Worm (Caenorhabditis elegans) whole organism, L2 larva: ENCODE measurements around the gene F54B11.7.

Experiments
- ceh-16 ChIP-seq: fragments of 150-350 bp; optimal IDR thresholded peaks from 2 replicates; lab custom pipeline; 2014; ENCODE audit warnings: missing biosample characterization, missing genetic modification characterization
- ceh-82 ChIP-seq: fragments of 150-350 bp; optimal IDR thresholded peaks from 2 replicates; lab custom pipeline; 2014; ENCODE audit warnings: missing biosample characterization, missing genetic modification characterization
- egl-27 ChIP-seq: sonication (generic microtip); optimal IDR thresholded peaks from 3 replicates; lab custom pipeline; 2017; ENCODE audit warnings: missing biosample characterization, missing genetic modification reagents, missing genetic modification characterization
- elt-3 ChIP-seq: sonication (generic microtip); optimal IDR thresholded peaks from 2 replicates; lab custom pipeline; 2017; ENCODE audit warnings: missing biosample characterization, missing genetic modification characterization
- lin-11 ChIP-seq: fragments of 150-350 bp; sonication (generic microtip); optimal IDR thresholded peaks from 2 replicates; lab custom pipeline; 2014; ENCODE audit warnings: missing biosample characterization, missing genetic modification characterization, inconsistent platforms, mixed read lengths
- lsy-2 ChIP-seq, 2 experiments: fragments of 150-350 bp in 1 of 2; sonication (generic microtip) in 1 of 2; optimal IDR thresholded peaks; 2 replicates each; lab custom pipeline; 2014 to 2017; ENCODE audit warnings: missing biosample characterization in 2 of 2, missing genetic modification characterization in 2 of 2
- nhr-11 ChIP-seq: fragments of 150-350 bp; optimal IDR thresholded peaks from 2 replicates; lab custom pipeline; 2014; ENCODE audit warnings: missing biosample characterization, missing genetic modification characterization
- sma-9 ChIP-seq, 2 experiments: fragments of 150-350 bp in 1 of 2; sonication (generic microtip) in 1 of 2; optimal IDR thresholded peaks; 2 replicates each; lab custom pipeline; 2014 to 2016; ENCODE audit warnings: missing genetic modification characterization in 2 of 2, mild to moderate bottlenecking in 1 of 2, missing biosample characterization in 1 of 2, missing compliant biosample characterization in 1 of 2, missing genetic modification reagents in 1 of 2, moderate library complexity in 1 of 2
- snpc-4 ChIP-seq: fragments of 150-350 bp; optimal IDR thresholded peaks from 2 replicates; lab custom pipeline; 2014; ENCODE audit warnings: missing biosample characterization, missing genetic modification characterization
- unc-55 ChIP-seq: fragments of 150-350 bp; sonication (generic microtip); optimal IDR thresholded peaks from 3 replicates; lab custom pipeline; 2014; ENCODE audit warnings: missing biosample characterization, missing genetic modification reagents, missing genetic modification characterization
- zag-1 ChIP-seq: fragments of 150-350 bp; optimal IDR thresholded peaks from 2 replicates; lab custom pipeline; 2014; ENCODE audit warnings: missing biosample characterization, missing genetic modification characterization
- ztf-11 ChIP-seq: sonication (generic microtip); optimal IDR thresholded peaks from 2 replicates; lab custom pipeline; 2017; ENCODE audit warnings: missing biosample characterization, missing genetic modification characterization

ce11 chrX:13650799-13651198, 50.6 kb downstream of the F54B11.7 start, which contains the start of gene C40C9.4:
- TF ChIP-seq ztf-11 (no peak), ceh-82 (tag; lab: Kevin White, UChicago) (no peak), nhr-11 (no peak), ceh-16 (tag; lab: Kevin White, UChicago) (no peak), snpc-4 (tag; lab: Kevin White, UChicago) (no peak), sma-9 (GFP tag; optimal IDR thresholded peaks at IDR 0.05; lab: Kevin White, UChicago) (no peak), sma-9 (tag; optimal IDR thresholded peaks at IDR 0.05; lab: Kevin White, UChicago) (no peak), elt-3 (tag; lab: Kevin White, UChicago) (no peak), zag-1 (no peak), lsy-2 (tag; optimal IDR thresholded peaks at IDR 0.05; lab: Kevin White, UChicago) (no peak), unc-55 (GFP tag; lab: Kevin White, UChicago) (no peak), lin-11 (no peak), egl-27 (tag; lab: Kevin White, UChicago) (no peak)
